Fruit fly (Drosophila melanogaster): ENCODE data around the gene Unc-76.
A peak's percentile ranks its signal among the peaks of the same experiment; 100 is the strongest.

Unc-76 gene

DNA sequence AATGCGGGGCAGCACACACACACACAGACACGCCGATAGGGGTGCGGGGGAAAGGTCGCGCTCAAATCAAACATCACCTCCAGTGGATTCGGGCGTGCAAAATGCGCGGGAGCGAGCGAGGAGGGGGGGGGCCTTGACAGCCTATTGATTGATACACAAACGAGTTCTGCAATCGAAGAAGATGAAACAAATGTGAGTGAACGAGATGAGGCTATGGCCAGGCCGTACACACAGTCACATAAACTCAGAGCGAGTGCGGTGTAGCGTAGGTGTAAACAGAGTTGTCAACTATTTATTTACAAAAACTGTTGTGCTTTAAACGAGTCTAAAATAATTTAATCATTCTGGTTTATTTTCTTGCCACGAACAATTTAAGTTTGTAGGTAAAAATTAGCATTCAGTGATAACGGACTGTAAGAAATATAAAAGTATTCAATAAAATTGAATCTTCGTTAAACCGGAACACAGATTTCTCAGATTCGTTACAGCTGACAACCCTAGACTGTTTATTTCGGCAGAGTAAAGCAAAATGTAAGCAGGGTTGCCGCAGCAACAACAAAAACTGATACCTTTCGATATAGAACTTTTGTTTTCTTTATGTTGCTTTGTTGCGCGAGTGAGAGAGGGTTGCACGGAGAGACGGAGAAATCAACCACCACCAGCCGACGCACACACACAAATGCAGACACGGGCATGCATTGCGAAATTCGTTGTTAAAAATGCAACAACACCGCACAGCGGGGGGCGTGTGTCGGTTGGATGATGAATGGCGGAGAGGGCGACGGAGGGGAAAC, 54.8 kb downstream of the Unc-76 start (continued):
- TF ChIP-seq ac (GFP tag; optimal IDR thresholded peaks at IDR 0.05): peak; percentile 77
- TF ChIP-seq Xrp1 (GFP tag; IDR thresholded peaks at IDR 0.05): peak; percentile 91
- peak; percentile 72; the same call in 2 of the 3 replicates for TF ChIP-seq H15 (GFP tag; IDR thresholded peaks at IDR 0.05)
- TF ChIP-seq ash1 (GFP tag; optimal IDR thresholded peaks at IDR 0.05): peak; percentile 40
- TF ChIP-seq pros (GFP tag; optimal IDR thresholded peaks at IDR 0.05): peak; percentile 94
- peak; percentile 33 for TF ChIP-seq Ravus (GFP tag; IDR thresholded peaks at IDR 0.05)
- TF ChIP-seq Meics (GFP tag; optimal IDR thresholded peaks at IDR 0.05): peak; percentile 91
- peak; percentile 85 for TF ChIP-seq scrt (GFP tag; optimal IDR thresholded peaks at IDR 0.05)
- peak; percentile 68 for TF ChIP-seq CG6654 (GFP tag; optimal IDR thresholded peaks at IDR 0.05)
- TF ChIP-seq pita (GFP tag; optimal IDR thresholded peaks at IDR 0.05): no peak
- peak; percentile 73 for TF ChIP-seq jing (GFP tag; optimal IDR thresholded peaks at IDR 0.05)
- peak; percentile 77 for TF ChIP-seq CG12155 (GFP tag; optimal IDR thresholded peaks at IDR 0.05)
- peak; percentile 66 for TF ChIP-seq CG17802 (tag; optimal IDR thresholded peaks at IDR 0.05)
- TF ChIP-seq repo (GFP tag; optimal IDR thresholded peaks at IDR 0.05): peak; percentile 65
- TF ChIP-seq zen2 (GFP tag; IDR thresholded peaks at IDR 0.05; ENCODE audit: partially characterized antibody): no peak
- peak; percentile 90 for TF ChIP-seq Ada2b (GFP tag; IDR thresholded peaks at IDR 0.05)
- TF ChIP-seq MESR4 (GFP tag; optimal IDR thresholded peaks at IDR 0.05): peak; percentile 17
- 0 out of 2 replicates have a peak, but pooled peaks have one; percentile 16 for TF ChIP-seq Scr (GFP tag; IDR thresholded peaks at IDR 0.05; ENCODE audit: partially characterized antibody)
- peak; percentile 86 for TF ChIP-seq lilli (GFP tag; optimal IDR thresholded peaks at IDR 0.05)
- TF ChIP-seq pan (optimal IDR thresholded peaks at IDR 0.05): no peak
- peak in 1 of 2 experiments; percentile 90 for TF ChIP-seq pan (GFP tag; optimal IDR thresholded peaks at IDR 0.05 in 1 of 2, IDR thresholded peaks at IDR 0.05 in 1 of 2)
- TF ChIP-seq unc-4 (GFP tag; IDR thresholded peaks at IDR 0.05; ENCODE audit: partially characterized antibody): no peak
- TF ChIP-seq Jarid2 (GFP tag; optimal IDR thresholded peaks at IDR 0.05): peak; percentile 63
- TF ChIP-seq CG13624 (GFP tag; optimal IDR thresholded peaks at IDR 0.05): peak; percentile 86
- TF ChIP-seq CG13775 (GFP tag; optimal IDR thresholded peaks at IDR 0.05): peak; percentile 76
- no peak for TF ChIP-seq HLH4C (GFP tag; IDR thresholded peaks at IDR 0.05; ENCODE audit: partially characterized antibody)
- TF ChIP-seq exex (tag; optimal IDR thresholded peaks at IDR 0.05): peak; percentile 60
- TF ChIP-seq vvl (GFP tag; IDR thresholded peaks at IDR 0.05): peak; percentile 90
- TF ChIP-seq br (optimal IDR thresholded peaks at IDR 0.05): no peak
- TF ChIP-seq shn (GFP tag; optimal IDR thresholded peaks at IDR 0.05): peak; percentile 54
- peak; percentile 50 to 92 for TF ChIP-seq bsh (GFP tag; optimal IDR thresholded peaks at IDR 0.05)
- TF ChIP-seq CG3281 (GFP tag; optimal IDR thresholded peaks at IDR 0.05): peak; percentile 94
- TF ChIP-seq CG18476 (GFP tag; optimal IDR thresholded peaks at IDR 0.05): peak; percentile 89
- TF ChIP-seq Antp (GFP tag; optimal IDR thresholded peaks at IDR 0.05): peak; percentile 78
- peak; percentile 41 for TF ChIP-seq hth (optimal IDR thresholded peaks at IDR 0.05)
- peak; percentile 54 for TF ChIP-seq trh (GFP tag; optimal IDR thresholded peaks at IDR 0.05)
- TF ChIP-seq MTF-1 (GFP tag; optimal IDR thresholded peaks at IDR 0.05; ENCODE audit: borderline replicate concordance): peak; percentile 83
- TF ChIP-seq CG4707 (GFP tag; optimal IDR thresholded peaks at IDR 0.05): peak; percentile 39
- TF ChIP-seq usp (GFP tag; optimal IDR thresholded peaks at IDR 0.05): no peak
- peak; percentile 97 for TF ChIP-seq Med (GFP tag)
- TF ChIP-seq E2f2 (GFP tag; IDR thresholded peaks at IDR 0.05): peak; percentile 67
- TF ChIP-seq CG2678 (tag; optimal IDR thresholded peaks at IDR 0.05): peak; percentile 96
- peak; percentile 95 for TF ChIP-seq CG18599 (GFP tag; optimal IDR thresholded peaks at IDR 0.05)
- TF ChIP-seq CG34376 (GFP tag; optimal IDR thresholded peaks at IDR 0.05): peak; percentile 91
- TF ChIP-seq Opbp (GFP tag; IDR thresholded peaks at IDR 0.05; ENCODE audit: partially characterized antibody): no peak
- no peak for TF ChIP-seq CG6791 (GFP tag; IDR thresholded peaks at IDR 0.05; ENCODE audit: partially characterized antibody)
- TF ChIP-seq cas (GFP tag; IDR thresholded peaks at IDR 0.05): 0 out of 2 replicates have a peak, but pooled peaks have one; percentile 40
- no peak; the same call in none of the 3 replicates for TF ChIP-seq Aef1 (GFP tag; IDR thresholded peaks at IDR 0.05)
